Worm (Caenorhabditis elegans) whole organism, L3 larva: ENCODE results near the gene C27H5.12.

Experiments used
- ceh-82 ChIP-seq: fragments of 150-350 bp; optimal IDR thresholded peaks from 2 replicates; lab custom pipeline; 2014; ENCODE audit warnings: missing biosample characterization, missing genetic modification characterization
- nhr-77 ChIP-seq: fragments of 150-350 bp; optimal IDR thresholded peaks from 2 replicates; lab custom pipeline; 2014; ENCODE audit warnings: missing biosample characterization, missing genetic modification characterization
- snpc-4 ChIP-seq: fragments of 150-350 bp; optimal IDR thresholded peaks from 2 replicates; lab custom pipeline; 2014; ENCODE audit warnings: missing biosample characterization, missing genetic modification characterization
- ztf-11 ChIP-seq: fragments of 150-350 bp; optimal IDR thresholded peaks from 2 replicates; lab custom pipeline; 2014; ENCODE audit warnings: missing biosample characterization, missing genetic modification characterization
- ztf-4 ChIP-seq: fragments of 150-350 bp; optimal IDR thresholded peaks from 2 replicates; lab custom pipeline; 2014; ENCODE audit warnings: missing biosample characterization, missing genetic modification characterization

ce11 chrII:7155392-7155791 lies 6.0 kb downstream of the C27H5.12 start, which contains the start of gene C27H5.2:
- no peak for TF ChIP-seq snpc-4 (tag; lab: Kevin White, UChicago)
- TF ChIP-seq ceh-82 (tag; lab: Kevin White, UChicago) = no peak
- TF ChIP-seq ztf-11 (tag; lab: Kevin White, UChicago) = no peak
- TF ChIP-seq ztf-4 (tag; lab: Kevin White, UChicago) = no peak
- TF ChIP-seq nhr-77 = no peak
